Worm (Caenorhabditis elegans) whole organism, L1 larva: ENCODE results near the gene dpy-19.
A peak's percentile ranks its signal among the peaks of the same experiment; 100 is the strongest.

Experiments used
- C04F5.9 ChIP-seq: sonication (generic microtip); optimal IDR thresholded peaks from 2 replicates; lab custom pipeline; 2016; ENCODE audit warnings: missing genetic modification characterization, missing compliant biosample characterization
- C34B4.2 ChIP-seq: sonication (generic microtip); optimal IDR thresholded peaks from 2 replicates; lab custom pipeline; 2017; ENCODE audit warnings: mild to moderate bottlenecking, missing genetic modification characterization, missing compliant biosample characterization
- Y116A8C.19 ChIP-seq: sonication (generic microtip); optimal IDR thresholded peaks from 2 replicates; lab custom pipeline; 2016; ENCODE audit warnings: missing compliant biosample characterization, missing genetic modification characterization, borderline replicate concordance
- aly-2 ChIP-seq: fragments of 150-350 bp; optimal IDR thresholded peaks from 2 replicates; lab custom pipeline; 2014; ENCODE audit warnings: missing biosample characterization, missing genetic modification characterization
- ceh-8 ChIP-seq: fragments of 200-800 bp; sonication (Bioruptor generic); optimal IDR thresholded peaks from 2 replicates; lab custom pipeline; 2018; ENCODE audit warnings: mild to moderate bottlenecking, missing genetic modification characterization, moderate library complexity, missing compliant biosample characterization
- ceh-82 ChIP-seq, 3 experiments: fragments of 150-350 bp in 1 of 3; sonication (generic microtip) in 2 of 3; optimal IDR thresholded peaks; 2 replicates each; lab custom pipeline; 2014 to 2017; ENCODE audit warnings: missing biosample characterization in 3 of 3, missing genetic modification characterization in 3 of 3
- ceh-88 ChIP-seq: fragments of 200-800 bp; sonication (Bioruptor generic); IDR thresholded peaks from 2 replicates; pipeline ENCODE4 v1.3.6; 2022; ENCODE audit warnings: missing genetic modification characterization, missing compliant biosample characterization
- ceh-90 ChIP-seq: sonication (generic microtip); optimal IDR thresholded peaks from 2 replicates; lab custom pipeline; 2016; ENCODE audit warnings: missing genetic modification characterization, missing compliant biosample characterization
- dsc-1 ChIP-seq: sonication (generic microtip); optimal IDR thresholded peaks from 2 replicates; lab custom pipeline; 2016; ENCODE audit warnings: mild to moderate bottlenecking, missing genetic modification characterization, missing compliant biosample characterization
- efl-3 ChIP-seq: fragments of 200-800 bp; sonication (Bioruptor generic); optimal IDR thresholded peaks from 2 replicates; lab custom pipeline; 2018; ENCODE audit warnings: mild to moderate bottlenecking, missing genetic modification characterization, missing compliant biosample characterization
- egl-13 ChIP-seq: sonication (generic microtip); optimal IDR thresholded peaks from 2 replicates; lab custom pipeline; 2016; ENCODE audit warnings: missing genotype, missing genetic modification reagents, missing genetic modification characterization, missing compliant biosample characterization
- egl-27 ChIP-seq, 2 experiments: fragments of 150-350 bp in 1 of 2; sonication (generic microtip); optimal IDR thresholded peaks; 3 replicates each; lab custom pipeline; 2017 to 2018; ENCODE audit warnings: missing biosample characterization in 2 of 2, missing genetic modification characterization in 2 of 2, missing genetic modification reagents in 2 of 2
- elt-2 ChIP-seq: sonication (generic microtip); optimal IDR thresholded peaks from 2 replicates; lab custom pipeline; 2016; ENCODE audit warnings: missing genetic modification characterization, mild to moderate bottlenecking, inconsistent platforms, missing compliant biosample characterization, missing genetic modification reagents
- ets-5 ChIP-seq: fragments of 200-800 bp; sonication (Bioruptor generic); IDR thresholded peaks from 2 replicates; pipeline ENCODE4 v1.3.6; 2022; ENCODE audit warnings: missing genetic modification characterization, missing compliant biosample characterization
- fkh-10 ChIP-seq: sonication (generic microtip); optimal IDR thresholded peaks from 2 replicates; lab custom pipeline; 2017; ENCODE audit warnings: missing biosample characterization, missing genetic modification reagents, missing genetic modification characterization
- fkh-8 ChIP-seq: sonication (generic microtip); optimal IDR thresholded peaks from 2 replicates; lab custom pipeline; 2016; ENCODE audit warnings: mild to moderate bottlenecking, missing genetic modification characterization, missing compliant biosample characterization
- fos-1 ChIP-seq: fragments of 150-350 bp; optimal IDR thresholded peaks from 2 replicates; lab custom pipeline; 2014; ENCODE audit warnings: missing biosample characterization, missing genetic modification characterization
- hlh-17 ChIP-seq: fragments of 200-800 bp; sonication (Bioruptor generic); optimal IDR thresholded peaks from 2 replicates; lab custom pipeline; 2018; ENCODE audit warnings: missing genetic modification characterization, mild to moderate bottlenecking, missing compliant biosample characterization, moderate library complexity, borderline replicate concordance
- hpl-2 ChIP-seq: fragments of 150-350 bp; optimal IDR thresholded peaks from 2 replicates; lab custom pipeline; 2014; ENCODE audit warnings: missing biosample characterization, missing genetic modification reagents, missing genetic modification characterization
- isw-1 ChIP-seq: fragments of 200-800 bp; sonication (Bioruptor generic); IDR thresholded peaks from 2 replicates; pipeline ENCODE4 v1.3.6; 2022; ENCODE audit warnings: missing genetic modification characterization, missing compliant biosample characterization
- jun-1 ChIP-seq: fragments of 150-350 bp; optimal IDR thresholded peaks from 2 replicates; lab custom pipeline; 2014; ENCODE audit warnings: missing biosample characterization, missing genetic modification reagents, missing genetic modification characterization
- lin-13 ChIP-seq: fragments of 150-350 bp; optimal IDR thresholded peaks from 2 replicates; lab custom pipeline; 2014; ENCODE audit warnings: missing biosample characterization, missing genetic modification reagents, missing genetic modification characterization
- lin-35 ChIP-seq, 2 experiments: fragments of 150-350 bp; optimal IDR thresholded peaks; 2 replicates each; lab custom pipeline; 2014; ENCODE audit warnings: missing biosample characterization in 2 of 2, missing genetic modification characterization in 2 of 2, missing genetic modification reagents in 2 of 2
- lir-3 ChIP-seq: sonication (generic microtip); optimal IDR thresholded peaks from 2 replicates; lab custom pipeline; 2016; ENCODE audit warnings: mild to moderate bottlenecking, missing genetic modification characterization, moderate library complexity, missing compliant biosample characterization; ENCODE audit not compliant: poor library complexity
- mab-9 ChIP-seq: fragments of 200-800 bp; sonication (Bioruptor generic); IDR thresholded peaks from 2 replicates; pipeline ENCODE4 v1.3.6; 2022; ENCODE audit warnings: missing genetic modification reagents, missing genetic modification characterization, missing compliant biosample characterization
- mef-2 ChIP-seq: fragments of 150-350 bp; optimal IDR thresholded peaks from 2 replicates; lab custom pipeline; 2014; ENCODE audit warnings: missing biosample characterization, missing genetic modification characterization
- mep-1 ChIP-seq: fragments of 150-350 bp; optimal IDR thresholded peaks from 2 replicates; lab custom pipeline; 2014; ENCODE audit warnings: missing biosample characterization, missing genetic modification characterization
- nhr-12 ChIP-seq: sonication (generic microtip); optimal IDR thresholded peaks from 2 replicates; lab custom pipeline; 2017; ENCODE audit warnings: missing biosample characterization, missing genetic modification characterization
- nhr-237 ChIP-seq: fragments of 150-350 bp; optimal IDR thresholded peaks from 2 replicates; lab custom pipeline; 2014; ENCODE audit warnings: missing biosample characterization, missing genetic modification characterization
- nhr-47 ChIP-seq: sonication (generic microtip); optimal IDR thresholded peaks from 2 replicates; lab custom pipeline; 2016; ENCODE audit warnings: mild to moderate bottlenecking, missing genetic modification characterization, moderate library complexity, missing compliant biosample characterization
- nhr-71 ChIP-seq: sonication (generic microtip); optimal IDR thresholded peaks from 2 replicates; lab custom pipeline; 2016; ENCODE audit warnings: mild to moderate bottlenecking, missing genetic modification characterization, moderate library complexity, missing compliant biosample characterization
- nhr-85 ChIP-seq: sonication (generic microtip); peaks from one replicate; lab custom pipeline; 2016; ENCODE audit warnings: missing genetic modification characterization, inconsistent platforms, missing compliant biosample characterization
- nhr-90 ChIP-seq: sonication (generic microtip); optimal IDR thresholded peaks from 2 replicates; lab custom pipeline; 2016; ENCODE audit warnings: mild to moderate bottlenecking, missing genetic modification characterization, missing compliant biosample characterization; ENCODE audit not compliant: poor library complexity
- pag-3 ChIP-seq: sonication (generic microtip); optimal IDR thresholded peaks from 2 replicates; lab custom pipeline; 2017; ENCODE audit warnings: missing genetic modification characterization, mild to moderate bottlenecking, missing compliant biosample characterization, antibody characterized with exemption, borderline replicate concordance; ENCODE audit not compliant: insufficient read depth
- pax-3 ChIP-seq: fragments of 200-800 bp; sonication (Bioruptor generic); optimal IDR thresholded peaks from 2 replicates; lab custom pipeline; 2018; ENCODE audit warnings: mild to moderate bottlenecking, missing genetic modification characterization, moderate library complexity, missing compliant biosample characterization
- pqm-1 ChIP-seq: sonication (generic microtip); optimal IDR thresholded peaks from 3 replicates; lab custom pipeline; 2017; ENCODE audit warnings: missing biosample characterization, missing genetic modification characterization
- rnt-1 ChIP-seq: sonication (generic microtip); optimal IDR thresholded peaks from 2 replicates; lab custom pipeline; 2016; ENCODE audit warnings: mild to moderate bottlenecking, missing genetic modification characterization, moderate library complexity, missing compliant biosample characterization
- skn-1 ChIP-seq: fragments of 150-350 bp; optimal IDR thresholded peaks from 2 replicates; lab custom pipeline; 2014; ENCODE audit warnings: missing biosample characterization, missing genetic modification characterization
- snu-23 ChIP-seq: sonication (generic microtip); optimal IDR thresholded peaks from 2 replicates; lab custom pipeline; 2016; ENCODE audit warnings: missing genetic modification characterization, missing compliant biosample characterization
- sox-4 ChIP-seq: sonication (generic microtip); optimal IDR thresholded peaks from 2 replicates; lab custom pipeline; 2016; ENCODE audit warnings: missing genetic modification characterization, missing compliant biosample characterization
- sptf-1 ChIP-seq: fragments of 150-350 bp; optimal IDR thresholded peaks from 2 replicates; lab custom pipeline; 2014; ENCODE audit warnings: missing biosample characterization, missing genetic modification characterization
- sup-37 ChIP-seq: fragments of 200-800 bp; sonication (Bioruptor generic); optimal IDR thresholded peaks from 2 replicates; lab custom pipeline; 2018; ENCODE audit warnings: mild to moderate bottlenecking, missing genetic modification characterization, missing compliant biosample characterization
- swsn-7 ChIP-seq: sonication (generic microtip); optimal IDR thresholded peaks from 2 replicates; lab custom pipeline; 2016; ENCODE audit warnings: missing genetic modification characterization, missing compliant biosample characterization
- tbx-2 ChIP-seq: sonication (generic microtip); optimal IDR thresholded peaks from 2 replicates; lab custom pipeline; 2016; ENCODE audit warnings: missing genetic modification characterization, missing compliant biosample characterization
- tlp-1 ChIP-seq: fragments of 150-350 bp; optimal IDR thresholded peaks from 2 replicates; lab custom pipeline; 2014; ENCODE audit warnings: missing biosample characterization, missing genetic modification characterization
- unc-130 ChIP-seq: fragments of 150-350 bp; optimal IDR thresholded peaks from 2 replicates; lab custom pipeline; 2017; ENCODE audit warnings: missing biosample characterization, missing genetic modification characterization, inconsistent platforms
- unc-62 ChIP-seq: fragments of 150-350 bp; optimal IDR thresholded peaks from 2 replicates; lab custom pipeline; 2014; ENCODE audit warnings: missing biosample characterization, missing genetic modification reagents, missing genetic modification characterization
- unc-86 ChIP-seq: sonication (generic microtip); optimal IDR thresholded peaks from 2 replicates; lab custom pipeline; 2016; ENCODE audit warnings: missing genetic modification characterization, missing compliant biosample characterization
- unc-98 ChIP-seq: fragments of 200-800 bp; sonication (Bioruptor generic); IDR thresholded peaks from 2 replicates; pipeline ENCODE4 v1.3.6; 2022; ENCODE audit warnings: missing genetic modification characterization, missing compliant biosample characterization
- vab-15 ChIP-seq: sonication (generic microtip); optimal IDR thresholded peaks from 2 replicates; lab custom pipeline; 2017; ENCODE audit warnings: missing genotype, mild to moderate bottlenecking, missing genetic modification characterization, missing compliant biosample characterization
- xbp-1 ChIP-seq: sonication (generic microtip); optimal IDR thresholded peaks from 2 replicates; lab custom pipeline; 2016; ENCODE audit warnings: missing genetic modification characterization, missing compliant biosample characterization
- zag-1 ChIP-seq: fragments of 150-350 bp; optimal IDR thresholded peaks from 2 replicates; lab custom pipeline; 2014; ENCODE audit warnings: missing biosample characterization, missing genetic modification characterization
- ztf-11 ChIP-seq, 2 experiments: sonication (generic microtip); optimal IDR thresholded peaks; 2 replicates each; lab custom pipeline; 2016 to 2017; ENCODE audit warnings: missing genetic modification characterization in 2 of 2, missing biosample characterization in 1 of 2, missing compliant biosample characterization in 1 of 2

The dpy-19 gene

DNA sequence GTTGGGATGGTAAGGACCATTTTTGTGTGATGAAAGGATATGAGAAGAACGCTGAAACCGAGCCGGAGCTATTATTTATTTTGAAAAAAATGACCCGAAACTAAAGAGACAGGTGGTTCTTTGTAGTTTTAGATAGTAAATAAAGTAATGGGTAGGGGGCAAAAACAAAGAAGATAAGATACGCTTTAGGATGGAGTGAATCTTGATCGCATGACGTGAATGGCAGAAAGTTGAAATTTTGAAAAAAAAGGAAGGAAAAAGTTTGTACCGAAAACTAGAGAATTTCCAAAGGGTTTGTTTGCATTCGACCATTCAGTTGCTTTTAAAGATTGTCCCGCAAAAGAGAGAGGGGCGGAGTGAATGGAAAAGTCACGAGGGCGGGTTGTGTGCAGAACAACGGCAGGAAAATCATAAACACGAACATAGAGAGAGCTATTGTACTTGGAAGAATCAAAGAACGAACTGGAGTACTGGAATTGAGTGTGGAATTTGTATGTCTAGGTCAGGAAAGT, 13.4 kb downstream of the dpy-19 start, which contains the start of gene F22B7.9 (continued):
- TF ChIP-seq hlh-17 (no peak), sptf-1 (tag; lab: Kevin White, UChicago) (no peak), nhr-71 (tag; lab: Kevin White, UChicago) (peak; percentile 54), fkh-10 (GFP tag; lab: Kevin White, UChicago) (no peak), egl-13 (tag; lab: Kevin White, UChicago) (no peak), lin-13 (GFP tag; lab: Kevin White, UChicago) (no peak), fos-1 (tag; lab: Kevin White, UChicago) (no peak), ceh-8 (GFP tag; lab: Kevin White, UChicago) (no peak), ceh-82 (tag; optimal IDR thresholded peaks at IDR 0.05; lab: Kevin White, UChicago) (no peak), unc-86 (tag; lab: Kevin White, UChicago) (no peak), unc-62 (GFP tag; lab: Kevin White, UChicago) (no peak), nhr-237 (tag; lab: Kevin White, UChicago) (no peak), sup-37 (GFP tag; lab: Kevin White, UChicago) (no peak), vab-15 (tag; lab: Kevin White, UChicago) (no peak), snu-23 (GFP tag; lab: Kevin White, UChicago) (peak; percentile 35), nhr-47 (tag; lab: Kevin White, UChicago) (peak; percentile 30), nhr-12 (no peak), fkh-8 (tag; lab: Kevin White, UChicago) (no peak), nhr-85 (peak; percentile 81), C34B4.2 (tag; lab: Kevin White, UChicago) (no peak), dsc-1 (tag; lab: Kevin White, UChicago) (no peak), swsn-7 (no peak), unc-130 (no peak), tlp-1 (tag; lab: Kevin White, UChicago) (no peak), aly-2 (tag; lab: Kevin White, UChicago) (no peak), hpl-2 (no peak), tbx-2 (tag; lab: Kevin White, UChicago) (peak; percentile 23), ceh-90 (tag; lab: Kevin White, UChicago) (no peak), zag-1 (tag; lab: Kevin White, UChicago) (no peak), sox-4 (no peak), nhr-90 (tag; lab: Kevin White, UChicago) (peak; percentile 20), lin-35 (GFP tag; optimal IDR thresholded peaks at IDR 0.05; lab: Kevin White, UChicago) (peak in 1 of 2 experiments; percentile 34), mab-9 (GFP tag; lab: Robert Waterston, UW) (no peak), egl-27 (tag; optimal IDR thresholded peaks at IDR 0.05; lab: Kevin White, UChicago) (no peak), mep-1 (no peak), ets-5 (no peak), lir-3 (tag; lab: Kevin White, UChicago) (no peak), pqm-1 (tag; lab: Kevin White, UChicago) (no peak), jun-1 (tag; lab: Kevin White, UChicago) (no peak), C04F5.9 (tag; lab: Kevin White, UChicago) (no peak), mef-2 (tag; lab: Kevin White, UChicago) (no peak), skn-1 (peak; percentile 0), efl-3 (GFP tag; lab: Kevin White, UChicago) (no peak), rnt-1 (tag; lab: Kevin White, UChicago) (peak; percentile 11), unc-98 (GFP tag; lab: Robert Waterston, UW) (no peak), elt-2 (tag; lab: Kevin White, UChicago) (peak; percentile 54), xbp-1 (tag; lab: Kevin White, UChicago) (no peak), Y116A8C.19 (no peak), ztf-11 (tag; optimal IDR thresholded peaks at IDR 0.05; lab: Kevin White, UChicago) (no peak), isw-1 (GFP tag; lab: Robert Waterston, UW) (no peak), pag-3 (no peak), ceh-88 (0 out of 2 replicates have a peak, but pooled peaks have one; percentile 12), pax-3 (no peak)
